Worm (Caenorhabditis elegans) whole organism, young adult: ENCODE results near the gene ceeh-1.

ENCODE experiments used
- ceh-27 ChIP-seq: fragments of 200-800 bp; sonication (Bioruptor generic); optimal IDR thresholded peaks from 2 replicates; lab custom pipeline; 2018; ENCODE audit warnings: mild to moderate bottlenecking, missing genetic modification characterization, moderate library complexity, missing compliant biosample characterization
- ets-4 ChIP-seq: fragments of 200-800 bp; sonication (Bioruptor generic); optimal IDR thresholded peaks from 2 replicates; lab custom pipeline; 2018; ENCODE audit warnings: mild to moderate bottlenecking, missing genetic modification characterization, missing compliant biosample characterization
- nhr-90 ChIP-seq: sonication (generic microtip); optimal IDR thresholded peaks from 2 replicates; lab custom pipeline; 2016; ENCODE audit warnings: missing genotype, mild to moderate bottlenecking, missing genetic modification characterization, missing compliant biosample characterization

- TF ChIP-seq ceh-27 (GFP tag; lab: Kevin White, UChicago) (no peak), ets-4 (GFP tag; lab: Kevin White, UChicago) (no peak), nhr-90 (tag; lab: Kevin White, UChicago) (no peak)
These were observed 27.8 kb upstream of the ceeh-1 start, which contains the start of gene exos-4.2 for ce11 chrIII:859898-860297.
